ENCODE assay signal across 3 fruit fly cellular contexts in genomic region chr3R:26821117-26821516, dm6.
TF ChIP-seq lines count a peak whose summit lies in the region.

No protein-coding gene starts in this region.

TF ChIP-seq in whole organism, embryonic, 481 proteins besides CTCF, POLR2A, EP300 and RAD21 (continued from another document and continues in another):
- no peak for TF ChIP-seq CG17568 (GFP tag; optimal IDR thresholded peaks at IDR 0.05; lab: Kevin White, UChicago)
- TF ChIP-seq rib (GFP tag; IDR thresholded peaks at IDR 0.05; lab: Robert Waterston, UW): no peak
- no peak for TF ChIP-seq CG4360 (GFP tag; IDR thresholded peaks at IDR 0.05; lab: Robert Waterston, UW)
- TF ChIP-seq pb (GFP tag; optimal IDR thresholded peaks at IDR 0.05; lab: Kevin White, UChicago): no peak
- 0 out of 2 replicates have a peak, but pooled peaks have one; percentile 21 for TF ChIP-seq CG32532 (GFP tag; IDR thresholded peaks at IDR 0.05; lab: Robert Waterston, UW)
- 0 out of 3 replicates have a peak, but pooled peaks have one; percentile 34 for TF ChIP-seq CG11456 (GFP tag; IDR thresholded peaks at IDR 0.05; lab: Robert Waterston, UW)
- peak; percentile 25; the same call in 1 of the 3 replicates for TF ChIP-seq tgo (GFP tag; IDR thresholded peaks at IDR 0.05; lab: Robert Waterston, UW)
- TF ChIP-seq cg (GFP tag; optimal IDR thresholded peaks at IDR 0.05; lab: Kevin White, UChicago): no peak
- peak; percentile 51 for TF ChIP-seq Abd-B (GFP tag; optimal IDR thresholded peaks at IDR 0.05; lab: Kevin White, UChicago)
- peak; percentile 8 for TF ChIP-seq Sox100B (GFP tag; optimal IDR thresholded peaks at IDR 0.05; lab: Kevin White, UChicago)
- no peak for TF ChIP-seq CHES-1-like (GFP tag; optimal IDR thresholded peaks at IDR 0.05; lab: Kevin White, UChicago)
- TF ChIP-seq odd (GFP tag; optimal IDR thresholded peaks at IDR 0.05; lab: Kevin White, UChicago): no peak
- no peak for TF ChIP-seq Stat92E (GFP tag; optimal IDR thresholded peaks at IDR 0.05; lab: Kevin White, UChicago)
- TF ChIP-seq scrt (GFP tag; optimal IDR thresholded peaks at IDR 0.05; lab: Kevin White, UChicago): no peak
- 0 out of 2 replicates have a peak, but pooled peaks have one; percentile 15 for TF ChIP-seq ap (GFP tag; IDR thresholded peaks at IDR 0.05; lab: Robert Waterston, UW)
- TF ChIP-seq CG11695 (GFP tag; IDR thresholded peaks at IDR 0.05; lab: Robert Waterston, UW): no peak
- no peak for TF ChIP-seq pan (optimal IDR thresholded peaks at IDR 0.05; lab: Kevin White, UChicago)
- no peak for TF ChIP-seq pan (GFP tag; optimal IDR thresholded peaks at IDR 0.05 in 1 of 2, IDR thresholded peaks at IDR 0.05 in 1 of 2)
- TF ChIP-seq lmd (GFP tag; IDR thresholded peaks at IDR 0.05; lab: Robert Waterston, UW): peak; percentile 31; the same call in 1 of the 2 replicates
- TF ChIP-seq chm (GFP tag; IDR thresholded peaks at IDR 0.05; lab: Robert Waterston, UW): no peak
- TF ChIP-seq vvl (GFP tag; IDR thresholded peaks at IDR 0.05; lab: Robert Waterston, UW): peak; percentile 49
- TF ChIP-seq CG10979 (tag; optimal IDR thresholded peaks at IDR 0.05; lab: Kevin White, UChicago): peak; percentile 25
- no peak for TF ChIP-seq H15 (GFP tag; IDR thresholded peaks at IDR 0.05; lab: Robert Waterston, UW)
- 0 out of 2 replicates have a peak, but pooled peaks have one; percentile 19 for TF ChIP-seq peb (GFP tag; IDR thresholded peaks at IDR 0.05; lab: Robert Waterston, UW)
- no peak for TF ChIP-seq CG18011 (GFP tag; optimal IDR thresholded peaks at IDR 0.05; lab: Kevin White, UChicago)
- peak; percentile 17 for TF ChIP-seq Myb (GFP tag; optimal IDR thresholded peaks at IDR 0.05; lab: Kevin White, UChicago)
- peak; percentile 5 for TF ChIP-seq Six4 (GFP tag; optimal IDR thresholded peaks at IDR 0.05; lab: Kevin White, UChicago)
- no peak for TF ChIP-seq vfl (GFP tag; optimal IDR thresholded peaks at IDR 0.05; lab: Kevin White, UChicago)
- peak; percentile 56 for TF ChIP-seq CG11504 (tag; optimal IDR thresholded peaks at IDR 0.05; lab: Kevin White, UChicago)
- TF ChIP-seq MESR4 (GFP tag; optimal IDR thresholded peaks at IDR 0.05; lab: Kevin White, UChicago): no peak
- no peak for TF ChIP-seq jing (GFP tag; optimal IDR thresholded peaks at IDR 0.05; lab: Kevin White, UChicago)
- TF ChIP-seq gcm2 (GFP tag; optimal IDR thresholded peaks at IDR 0.05; lab: Kevin White, UChicago): no peak
- peak; percentile 25 for TF ChIP-seq fd96Cb (tag; optimal IDR thresholded peaks at IDR 0.05; lab: Kevin White, UChicago)
- TF ChIP-seq MTF-1 (GFP tag; optimal IDR thresholded peaks at IDR 0.05; lab: Kevin White, UChicago; ENCODE audit: borderline replicate concordance): no peak
- no peak for TF ChIP-seq Rx (GFP tag; IDR thresholded peaks at IDR 0.05; lab: Robert Waterston, UW)
- TF ChIP-seq CG32772 (GFP tag; IDR thresholded peaks at IDR 0.05; lab: Robert Waterston, UW): no peak
- no peak for TF ChIP-seq bbx (GFP tag; IDR thresholded peaks at IDR 0.05; lab: Robert Waterston, UW; ENCODE audit: partially characterized antibody)
- no peak for TF ChIP-seq slou (GFP tag; optimal IDR thresholded peaks at IDR 0.05; lab: Kevin White, UChicago)
- TF ChIP-seq grau (tag; optimal IDR thresholded peaks at IDR 0.05; lab: Kevin White, UChicago): peak; percentile 34
- peak; percentile 35; the same call in 1 of the 2 replicates for TF ChIP-seq Rfx (GFP tag; IDR thresholded peaks at IDR 0.05; lab: Robert Waterston, UW)
- peak; percentile 30 for TF ChIP-seq lilli (GFP tag; optimal IDR thresholded peaks at IDR 0.05; lab: Kevin White, UChicago)
- TF ChIP-seq ara (GFP tag; IDR thresholded peaks at IDR 0.05; lab: Robert Waterston, UW): no peak
- TF ChIP-seq dm (GFP tag; optimal IDR thresholded peaks at IDR 0.05; lab: Kevin White, UChicago): no peak
- peak; percentile 33 for TF ChIP-seq nom (GFP tag; optimal IDR thresholded peaks at IDR 0.05; lab: Kevin White, UChicago)

TF ChIP-seq in whole organism, prepupa, 60 proteins besides CTCF, POLR2A, EP300 and RAD21 (continued from another document):
- TF ChIP-seq Blimp-1 (GFP tag; optimal IDR thresholded peaks at IDR 0.05; lab: Kevin White, UChicago): peak; percentile 42
- peak; percentile 39 for TF ChIP-seq Lpt (GFP tag; optimal IDR thresholded peaks at IDR 0.05; lab: Kevin White, UChicago)
- TF ChIP-seq Eip93F (GFP tag; optimal IDR thresholded peaks at IDR 0.05; lab: Kevin White, UChicago): no peak
- TF ChIP-seq OdsH (GFP tag; optimal IDR thresholded peaks at IDR 0.05; lab: Kevin White, UChicago): peak; percentile 82
- peak; percentile 66 for TF ChIP-seq Eip75B (GFP tag; optimal IDR thresholded peaks at IDR 0.05; lab: Kevin White, UChicago)
- TF ChIP-seq CG9139 (GFP tag; optimal IDR thresholded peaks at IDR 0.05; lab: Kevin White, UChicago): peak; percentile 51
- peak; percentile 83 for TF ChIP-seq topi (GFP tag; optimal IDR thresholded peaks at IDR 0.05; lab: Kevin White, UChicago)
- peak; percentile 82 for TF ChIP-seq CG31627 (GFP tag; optimal IDR thresholded peaks at IDR 0.05; lab: Kevin White, UChicago)
- peak; percentile 15 for TF ChIP-seq CG16779 (tag; optimal IDR thresholded peaks at IDR 0.05; lab: Kevin White, UChicago)
- TF ChIP-seq CG10669 (GFP tag; optimal IDR thresholded peaks at IDR 0.05; lab: Kevin White, UChicago): peak; percentile 66
- peak; percentile 78 for TF ChIP-seq Smox (GFP tag; optimal IDR thresholded peaks at IDR 0.05; lab: Kevin White, UChicago)
- TF ChIP-seq CG11294 (GFP tag; IDR thresholded peaks at IDR 0.05; lab: Robert Waterston, UW): peak; percentile 42; the same call in 1 of the 2 replicates
- peak; percentile 72 for TF ChIP-seq CG10631 (GFP tag; optimal IDR thresholded peaks at IDR 0.05; lab: Kevin White, UChicago)
- peak; percentile 81 for TF ChIP-seq CG6792 (GFP tag; optimal IDR thresholded peaks at IDR 0.05; lab: Kevin White, UChicago)
- peak; percentile 81 for TF ChIP-seq CG7368 (GFP tag; optimal IDR thresholded peaks at IDR 0.05; lab: Kevin White, UChicago)
- TF ChIP-seq pdm3 (GFP tag; optimal IDR thresholded peaks at IDR 0.05; lab: Kevin White, UChicago): peak; percentile 80
- TF ChIP-seq Ets96B (tag; optimal IDR thresholded peaks at IDR 0.05; lab: Kevin White, UChicago): peak; percentile 74
- TF ChIP-seq Hr38 (GFP tag; optimal IDR thresholded peaks at IDR 0.05; lab: Kevin White, UChicago): no peak
- peak; percentile 74 for TF ChIP-seq eg (GFP tag; IDR thresholded peaks at IDR 0.05; lab: Robert Waterston, UW)
- peak; percentile 57 for TF ChIP-seq vri (GFP tag; optimal IDR thresholded peaks at IDR 0.05; lab: Kevin White, UChicago)
- peak; percentile 92 for TF ChIP-seq Eip78C (GFP tag; lab: Kevin White, UChicago)
- TF ChIP-seq CG6276 (GFP tag; optimal IDR thresholded peaks at IDR 0.05; lab: Kevin White, UChicago): peak; percentile 50
- peak; percentile 56 for TF ChIP-seq CG11762 (GFP tag; optimal IDR thresholded peaks at IDR 0.05; lab: Kevin White, UChicago; ENCODE audit: insufficient read depth)
- peak; percentile 47 for TF ChIP-seq Sox15 (GFP tag; optimal IDR thresholded peaks at IDR 0.05; lab: Kevin White, UChicago)
- TF ChIP-seq salr (GFP tag; optimal IDR thresholded peaks at IDR 0.05; lab: Kevin White, UChicago): peak; percentile 47 to 52
- peak; percentile 79 for TF ChIP-seq lz (GFP tag; optimal IDR thresholded peaks at IDR 0.05; lab: Kevin White, UChicago)
- TF ChIP-seq CG32006 (GFP tag; optimal IDR thresholded peaks at IDR 0.05; lab: Kevin White, UChicago): peak; percentile 67
- TF ChIP-seq Sox14 (GFP tag; optimal IDR thresholded peaks at IDR 0.05; lab: Kevin White, UChicago): peak; percentile 83
- TF ChIP-seq Sox102F (GFP tag; optimal IDR thresholded peaks at IDR 0.05; lab: Kevin White, UChicago): peak; percentile 78
- TF ChIP-seq Ets21C (GFP tag; optimal IDR thresholded peaks at IDR 0.05; lab: Kevin White, UChicago): peak; percentile 78
- peak; percentile 79 for TF ChIP-seq achi (GFP tag; optimal IDR thresholded peaks at IDR 0.05; lab: Kevin White, UChicago)
- TF ChIP-seq Gug (GFP tag; IDR thresholded peaks at IDR 0.05; lab: Robert Waterston, UW): peak; percentile 36
- peak; percentile 93 for TF ChIP-seq svp (GFP tag; lab: Kevin White, UChicago)
- peak; percentile 70 for TF ChIP-seq ss (GFP tag; optimal IDR thresholded peaks at IDR 0.05; lab: Kevin White, UChicago)
- peak; percentile 52 for TF ChIP-seq CG8632 (GFP tag; optimal IDR thresholded peaks at IDR 0.05; lab: Kevin White, UChicago)
- TF ChIP-seq CG8119 (GFP tag; IDR thresholded peaks at IDR 0.05; lab: Robert Waterston, UW): peak; percentile 53; the same call in 1 of the 3 replicates
- TF ChIP-seq CG1621 (tag; optimal IDR thresholded peaks at IDR 0.05; lab: Kevin White, UChicago): peak; percentile 68
- TF ChIP-seq CG3919 (GFP tag; optimal IDR thresholded peaks at IDR 0.05; lab: Kevin White, UChicago): peak; percentile 86

TF ChIP-seq in whole organism, wandering third instar larva, 38 proteins besides CTCF, POLR2A, EP300 and RAD21 (continued from another document):
- TF ChIP-seq OdsH (GFP tag; optimal IDR thresholded peaks at IDR 0.05; lab: Kevin White, UChicago) (peak; percentile 56), sage (GFP tag; optimal IDR thresholded peaks at IDR 0.05; lab: Kevin White, UChicago) (no peak), jim (GFP tag; optimal IDR thresholded peaks at IDR 0.05; lab: Kevin White, UChicago) (no peak), brk (GFP tag; optimal IDR thresholded peaks at IDR 0.05; lab: Kevin White, UChicago) (peak; percentile 3), psq (GFP tag; optimal IDR thresholded peaks at IDR 0.05; lab: Kevin White, UChicago) (peak; percentile 42), dmrt93B (GFP tag; optimal IDR thresholded peaks at IDR 0.05; lab: Kevin White, UChicago) (peak; percentile 10), CrebA (GFP tag; optimal IDR thresholded peaks at IDR 0.05; lab: Kevin White, UChicago; ENCODE audit: borderline replicate concordance) (no peak), lola (GFP tag; optimal IDR thresholded peaks at IDR 0.05; lab: Kevin White, UChicago) (no peak), woc (GFP tag; optimal IDR thresholded peaks at IDR 0.05; lab: Kevin White, UChicago) (peak; percentile 29), Sp1 (GFP tag; optimal IDR thresholded peaks at IDR 0.05; lab: Kevin White, UChicago) (peak; percentile 59)
